Worm (Caenorhabditis elegans): ENCODE results near the gene M05D6.3.

- TF ChIP-seq pes-1 (GFP tag; IDR thresholded peaks at IDR 0.05) (no peak), aly-1 (tag; optimal IDR thresholded peaks at IDR 0.05) (no peak), hnd-1 (tag; optimal IDR thresholded peaks at IDR 0.05) (no peak), ceh-36 (tag; optimal IDR thresholded peaks at IDR 0.05) (no peak), hmg-4 (GFP tag; optimal IDR thresholded peaks at IDR 0.05) (no peak), flt-1 (GFP tag; IDR thresholded peaks at IDR 0.05) (no peak), sea-1 (GFP tag; conservative IDR thresholded peaks at IDR 0.05) (no peak), F13C5.2 (tag; optimal IDR thresholded peaks at IDR 0.05) (no peak), ama-1 (optimal IDR thresholded peaks at IDR 0.05) (no peak)
These were observed 24.1 kb upstream of the M05D6.3 start for ce11 chrII:8451425-8451824.
